Worm (Caenorhabditis elegans) whole organism, late embryonic: Measurements from ENCODE around the gene ncs-6.

Source experiments
- fkh-10 ChIP-seq: fragments of 150-350 bp; optimal IDR thresholded peaks from 2 replicates; lab custom pipeline; 2014; ENCODE audit warnings: missing biosample characterization, missing genetic modification reagents, missing genetic modification characterization
- hlh-15 ChIP-seq: sonication (generic microtip); optimal IDR thresholded peaks from 2 replicates; lab custom pipeline; 2016; ENCODE audit warnings: missing genetic modification characterization, missing compliant biosample characterization

DNA sequence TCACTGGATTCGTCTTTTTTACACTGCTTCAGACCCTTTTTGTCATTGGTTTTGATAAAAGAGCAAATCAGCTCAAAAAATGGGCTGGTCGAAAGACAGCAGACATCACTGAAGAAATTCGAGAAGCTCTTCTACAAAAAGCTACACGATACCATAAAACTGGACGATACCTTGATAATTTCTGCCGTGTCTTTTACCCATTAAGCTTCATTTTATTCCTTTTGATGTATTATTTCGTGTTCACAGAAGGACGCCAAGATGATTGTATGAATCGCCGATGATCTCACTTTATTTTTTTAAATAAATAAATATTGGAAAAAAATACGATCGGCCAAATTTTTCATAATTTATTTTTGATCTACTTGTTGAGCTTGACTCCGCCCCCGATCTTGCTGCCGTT is 38.8 kb upstream of the ncs-6 start:
- TF ChIP-seq hlh-15 (tag; lab: Kevin White, UChicago), result no peak
- TF ChIP-seq fkh-10 (GFP tag; lab: Kevin White, UChicago), result no peak
